Comparison of ENCODE assay signal across 3 fruit fly cellular contexts in genomic region chr3L:22847679-22848118, dm6.
A peak's percentile ranks its signal among the peaks of the same experiment; 100 is the strongest.
TF ChIP-seq lines count a peak whose summit lies in the region.

No protein-coding gene starts in this region.

TF ChIP-seq in whole organism, embryonic, 481 proteins besides CTCF, POLR2A, EP300 and RAD21 (continued from another document and continues in another):
- no peak for TF ChIP-seq Dad (GFP tag; optimal IDR thresholded peaks at IDR 0.05; lab: Kevin White, UChicago)
- peak; percentile 89 for TF ChIP-seq amos (GFP tag; IDR thresholded peaks at IDR 0.05; lab: Robert Waterston, UW; ENCODE audit: partially characterized antibody)
- no peak for TF ChIP-seq CG12219 (GFP tag; optimal IDR thresholded peaks at IDR 0.05; lab: Kevin White, UChicago)
- no peak for TF ChIP-seq CG4707 (GFP tag; optimal IDR thresholded peaks at IDR 0.05; lab: Kevin White, UChicago)
- no peak for TF ChIP-seq Lim3 (GFP tag; IDR thresholded peaks at IDR 0.05; lab: Robert Waterston, UW)
- TF ChIP-seq Chrac-16 (GFP tag; optimal IDR thresholded peaks at IDR 0.05; lab: Kevin White, UChicago) = no peak
- TF ChIP-seq CG5953 (GFP tag; IDR thresholded peaks at IDR 0.05; lab: Robert Waterston, UW) = no peak
- no peak for TF ChIP-seq Gsc (GFP tag; IDR thresholded peaks at IDR 0.05; lab: Robert Waterston, UW)
- no peak for TF ChIP-seq tll (GFP tag; optimal IDR thresholded peaks at IDR 0.05; lab: Kevin White, UChicago)
- no peak for TF ChIP-seq CG1602 (GFP tag; optimal IDR thresholded peaks at IDR 0.05; lab: Kevin White, UChicago)
- no peak for TF ChIP-seq Six4 (GFP tag; optimal IDR thresholded peaks at IDR 0.05; lab: Kevin White, UChicago)
- TF ChIP-seq Pdp1 (GFP tag; optimal IDR thresholded peaks at IDR 0.05; lab: Kevin White, UChicago) = no peak
- no peak for TF ChIP-seq CG8924 (tag; optimal IDR thresholded peaks at IDR 0.05; lab: Kevin White, UChicago)
- TF ChIP-seq Rx (GFP tag; IDR thresholded peaks at IDR 0.05; lab: Robert Waterston, UW) = no peak
- TF ChIP-seq CG33213 (GFP tag; optimal IDR thresholded peaks at IDR 0.05; lab: Kevin White, UChicago) = no peak
- no peak for TF ChIP-seq CG30431 (GFP tag; optimal IDR thresholded peaks at IDR 0.05; lab: Kevin White, UChicago)
- TF ChIP-seq Usf (GFP tag; optimal IDR thresholded peaks at IDR 0.05; lab: Kevin White, UChicago) = no peak
- TF ChIP-seq dati (GFP tag; IDR thresholded peaks at IDR 0.05; lab: Robert Waterston, UW) = no peak
- no peak for TF ChIP-seq BEAF-32 (GFP tag; optimal IDR thresholded peaks at IDR 0.05; lab: Kevin White, UChicago)
- 0 out of 2 replicates have a peak, but pooled peaks have one; percentile 41 for TF ChIP-seq rib (GFP tag; IDR thresholded peaks at IDR 0.05; lab: Robert Waterston, UW)
- peak; percentile 62; the same call in 1 of the 2 replicates for TF ChIP-seq hbn (GFP tag; IDR thresholded peaks at IDR 0.05; lab: Robert Waterston, UW; ENCODE audit: partially characterized antibody)
- TF ChIP-seq sna (GFP tag; IDR thresholded peaks at IDR 0.05; lab: Robert Waterston, UW; ENCODE audit: partially characterized antibody) = peak; percentile 81
- TF ChIP-seq ken (GFP tag; IDR thresholded peaks at IDR 0.05; lab: Robert Waterston, UW) = 0 out of 3 replicates have a peak, but pooled peaks have one; percentile 37
- TF ChIP-seq Kr (GFP tag; optimal IDR thresholded peaks at IDR 0.05; lab: Kevin White, UChicago) = no peak
- TF ChIP-seq slou (GFP tag; optimal IDR thresholded peaks at IDR 0.05; lab: Kevin White, UChicago) = no peak
- TF ChIP-seq CG11456 (GFP tag; IDR thresholded peaks at IDR 0.05; lab: Robert Waterston, UW) = no peak
- no peak for TF ChIP-seq CG10462 (GFP tag; optimal IDR thresholded peaks at IDR 0.05; lab: Kevin White, UChicago)
- TF ChIP-seq CrebB (tag; optimal IDR thresholded peaks at IDR 0.05; lab: Kevin White, UChicago) = no peak
- no peak for TF ChIP-seq Camta (GFP tag; optimal IDR thresholded peaks at IDR 0.05; lab: Kevin White, UChicago)
- TF ChIP-seq Hsf (GFP tag; optimal IDR thresholded peaks at IDR 0.05; lab: Kevin White, UChicago) = no peak
- no peak for TF ChIP-seq CG3847 (GFP tag; IDR thresholded peaks at IDR 0.05; lab: Robert Waterston, UW)
- no peak for TF ChIP-seq CG43689 (GFP tag; IDR thresholded peaks at IDR 0.05; lab: Robert Waterston, UW)
- no peak for TF ChIP-seq tgo (GFP tag; IDR thresholded peaks at IDR 0.05; lab: Robert Waterston, UW)
- TF ChIP-seq Ssrp (tag; optimal IDR thresholded peaks at IDR 0.05; lab: Kevin White, UChicago) = no peak
- TF ChIP-seq CG4730 (GFP tag; IDR thresholded peaks at IDR 0.05; lab: Robert Waterston, UW) = no peak
- no peak for TF ChIP-seq CG17359 (tag; optimal IDR thresholded peaks at IDR 0.05; lab: Kevin White, UChicago)
- TF ChIP-seq bsh (GFP tag; optimal IDR thresholded peaks at IDR 0.05; lab: Kevin White, UChicago) = peak in 1 of 2 experiments; percentile 1
- no peak for TF ChIP-seq CG34422 (GFP tag; IDR thresholded peaks at IDR 0.05; lab: Robert Waterston, UW)
- TF ChIP-seq CG3407 (GFP tag; optimal IDR thresholded peaks at IDR 0.05; lab: Kevin White, UChicago) = no peak
- TF ChIP-seq tap (tag; optimal IDR thresholded peaks at IDR 0.05; lab: Kevin White, UChicago) = peak; percentile 44
- no peak for TF ChIP-seq Mad (GFP tag; optimal IDR thresholded peaks at IDR 0.05; lab: Kevin White, UChicago)
- no peak for TF ChIP-seq Eip74EF (GFP tag; optimal IDR thresholded peaks at IDR 0.05; lab: Kevin White, UChicago)
- peak; percentile 69 for TF ChIP-seq Dll (GFP tag; IDR thresholded peaks at IDR 0.05; lab: Robert Waterston, UW; ENCODE audit: partially characterized antibody)
- TF ChIP-seq stwl (tag; optimal IDR thresholded peaks at IDR 0.05; lab: Kevin White, UChicago) = no peak
- TF ChIP-seq CG9876 (GFP tag; optimal IDR thresholded peaks at IDR 0.05; lab: Kevin White, UChicago) = no peak

TF ChIP-seq in whole organism, prepupa, 60 proteins besides CTCF, POLR2A, EP300 and RAD21 (continued from another document):
- TF ChIP-seq CG9139 (GFP tag; optimal IDR thresholded peaks at IDR 0.05; lab: Kevin White, UChicago) (peak; percentile 31), CG6163 (GFP tag; IDR thresholded peaks at IDR 0.05; lab: Robert Waterston, UW) (0 out of 3 replicates have a peak, but pooled peaks have one; percentile 23), CG16779 (tag; optimal IDR thresholded peaks at IDR 0.05; lab: Kevin White, UChicago) (peak; percentile 27), dsx (GFP tag; optimal IDR thresholded peaks at IDR 0.05; lab: Kevin White, UChicago; ENCODE audit: poor library complexity, severe bottlenecking) (peak; percentile 63), Eip93F (GFP tag; optimal IDR thresholded peaks at IDR 0.05; lab: Kevin White, UChicago) (no peak), CG6854 (GFP tag; optimal IDR thresholded peaks at IDR 0.05; lab: Kevin White, UChicago) (peak; percentile 37), fkh (GFP tag; optimal IDR thresholded peaks at IDR 0.05; lab: Kevin White, UChicago) (no peak), Smox (GFP tag; optimal IDR thresholded peaks at IDR 0.05; lab: Kevin White, UChicago) (no peak), CG6808 (GFP tag; optimal IDR thresholded peaks at IDR 0.05; lab: Kevin White, UChicago) (peak; percentile 64), Ets96B (tag; optimal IDR thresholded peaks at IDR 0.05; lab: Kevin White, UChicago) (no peak), CG7368 (GFP tag; optimal IDR thresholded peaks at IDR 0.05; lab: Kevin White, UChicago) (no peak), eg (GFP tag; IDR thresholded peaks at IDR 0.05; lab: Robert Waterston, UW) (peak; percentile 40; the same call in 2 of the 3 replicates), Sox102F (GFP tag; optimal IDR thresholded peaks at IDR 0.05; lab: Kevin White, UChicago) (no peak), ss (GFP tag; optimal IDR thresholded peaks at IDR 0.05; lab: Kevin White, UChicago) (peak; percentile 54 to 57), CG10669 (GFP tag; optimal IDR thresholded peaks at IDR 0.05; lab: Kevin White, UChicago) (peak; percentile 3), achi (GFP tag; optimal IDR thresholded peaks at IDR 0.05; lab: Kevin White, UChicago) (peak; percentile 14)
TF ChIP-seq in whole organism, prepupa: peak in this region for 20.

TF ChIP-seq in whole organism, wandering third instar larva, 38 proteins besides CTCF, POLR2A, EP300 and RAD21 (continued from another document):
- no peak for TF ChIP-seq OdsH (GFP tag; optimal IDR thresholded peaks at IDR 0.05; lab: Kevin White, UChicago)
TF ChIP-seq in whole organism, wandering third instar larva: peak in this region for 6.
